Fruit fly (Drosophila melanogaster): Measurements from ENCODE around the gene mge.

- TF ChIP-seq CG18619 (GFP tag; optimal IDR thresholded peaks at IDR 0.05) (peak; percentile 43), Taf1 (GFP tag; IDR thresholded peaks at IDR 0.05) (no peak), schlank (tag; optimal IDR thresholded peaks at IDR 0.05) (no peak), CG8089 (GFP tag; optimal IDR thresholded peaks at IDR 0.05) (peak; percentile 79), CG3838 (GFP tag; optimal IDR thresholded peaks at IDR 0.05) (no peak), unpg (GFP tag; optimal IDR thresholded peaks at IDR 0.05) (peak; percentile 74), CG13624 (GFP tag; optimal IDR thresholded peaks at IDR 0.05) (peak; percentile 53), CG6175 (GFP tag; IDR thresholded peaks at IDR 0.05) (peak; percentile 42; the same call in 1 of the 3 replicates), Poxn (GFP tag; IDR thresholded peaks at IDR 0.05) (no peak), CG10565 (GFP tag; optimal IDR thresholded peaks at IDR 0.05) (peak; percentile 39), ac (GFP tag; optimal IDR thresholded peaks at IDR 0.05) (no peak), jigr1 (GFP tag; IDR thresholded peaks at IDR 0.05) (0 out of 3 replicates have a peak, but pooled peaks have one; percentile 39)
Observed at dm6 chr3L:3862504-3863380, 47.0 kb downstream of the mge start.

All from whole organism, embryonic.